Worm (Caenorhabditis elegans): ENCODE results near the gene srx-45.
A peak's percentile ranks its signal among the peaks of the same experiment; 100 is the strongest.

The srx-45 gene

DNA sequence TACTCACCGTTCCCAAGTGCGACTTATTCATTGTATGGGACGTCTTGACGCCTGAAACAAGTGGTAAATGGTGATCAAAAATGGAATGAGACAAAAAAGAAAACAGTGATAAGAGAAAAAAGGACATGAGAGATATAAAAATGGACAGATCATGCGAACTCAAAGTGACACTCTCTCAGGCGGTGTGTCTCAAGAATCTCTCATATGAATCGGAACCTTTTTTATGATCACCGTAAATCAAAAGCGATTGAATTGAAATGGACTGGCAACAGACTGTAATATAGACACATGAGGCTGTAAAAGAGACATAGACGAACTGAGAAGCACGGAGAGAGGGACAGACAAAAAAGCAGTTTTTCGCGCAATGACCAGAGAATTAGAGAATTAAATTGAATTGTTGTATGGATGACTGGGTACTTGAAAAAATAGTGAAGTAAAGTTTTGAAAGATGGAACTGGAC is 37.5 kb downstream of the srx-45 start, which contains the start of gene clip-1:
clip-1 (minus strand) TSS at position 51 of the 460 bp plus-strand sequence.
- peak; percentile 31 for TF ChIP-seq ces-1 (GFP tag; optimal IDR thresholded peaks at IDR 0.05)
- no peak for TF ChIP-seq M03D4.4 (tag; optimal IDR thresholded peaks at IDR 0.05)
- peak; percentile 12 for TF ChIP-seq unc-62 (GFP tag; optimal IDR thresholded peaks at IDR 0.05)

ce11 chrIII:9258510-9258909 is 48.0 kb downstream of the srx-45 start:
- TF ChIP-seq mab-5 (tag; optimal IDR thresholded peaks at IDR 0.05): no peak
- no peak for TF ChIP-seq ztf-11 (tag; optimal IDR thresholded peaks at IDR 0.05)
- no peak for TF ChIP-seq ceh-39 (tag; optimal IDR thresholded peaks at IDR 0.05)
- TF ChIP-seq bed-3 (GFP tag; optimal IDR thresholded peaks at IDR 0.05): no peak
- TF ChIP-seq sptf-1 (tag; optimal IDR thresholded peaks at IDR 0.05): no peak
- TF ChIP-seq elt-1 (tag; optimal IDR thresholded peaks at IDR 0.05; ENCODE audit: borderline replicate concordance, insufficient read depth): no peak
- TF ChIP-seq ham-2 (GFP tag; optimal IDR thresholded peaks at IDR 0.05): no peak
- TF ChIP-seq tbx-8 (GFP tag; optimal IDR thresholded peaks at IDR 0.05): no peak
- no peak for TF ChIP-seq nhr-76 (tag; optimal IDR thresholded peaks at IDR 0.05)
- no peak for TF ChIP-seq sem-2 (GFP tag; optimal IDR thresholded peaks at IDR 0.05)
- TF ChIP-seq unc-39 (tag; optimal IDR thresholded peaks at IDR 0.05): no peak
- no peak for TF ChIP-seq drap-1 (GFP tag; optimal IDR thresholded peaks at IDR 0.05)
- no peak for TF ChIP-seq hlh-1 (tag; optimal IDR thresholded peaks at IDR 0.05)
- no peak for TF ChIP-seq lsy-2 (tag; optimal IDR thresholded peaks at IDR 0.05)
- no peak for TF ChIP-seq M03D4.4 (tag; optimal IDR thresholded peaks at IDR 0.05)
- TF ChIP-seq lin-13 (tag; optimal IDR thresholded peaks at IDR 0.05): no peak
- TF ChIP-seq elt-3 (tag; optimal IDR thresholded peaks at IDR 0.05): no peak

DNA sequence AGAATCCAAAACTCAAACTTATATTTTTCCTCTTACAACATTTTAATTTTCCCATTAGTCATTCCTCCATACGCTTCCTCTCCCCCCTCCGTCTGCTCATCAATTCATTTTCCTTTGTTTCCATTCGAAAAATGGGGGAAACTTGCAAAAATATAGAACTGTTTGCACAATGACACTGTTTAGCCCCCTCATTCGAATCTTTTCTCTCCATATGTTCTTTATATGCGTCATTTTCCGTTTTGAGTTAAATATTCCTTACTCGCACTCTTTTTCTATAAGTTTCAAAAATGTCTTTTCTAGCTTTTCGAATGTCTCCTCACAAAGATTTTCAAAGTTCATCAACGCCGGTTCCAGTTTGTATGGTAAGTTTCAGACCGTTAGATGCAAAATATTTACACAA is 49.5 kb downstream of the srx-45 start, which contains the start of gene M01A8.1:
M01A8.1 (plus strand) TSS at position 301 of the 400 bp plus-strand sequence.
- TF ChIP-seq ceh-83 (GFP tag; optimal IDR thresholded peaks at IDR 0.05): no peak
- TF ChIP-seq lsy-2 (tag; optimal IDR thresholded peaks at IDR 0.05): no peak
- TF ChIP-seq unc-62 (GFP tag; optimal IDR thresholded peaks at IDR 0.05): no peak
- TF ChIP-seq nhr-76 (tag; optimal IDR thresholded peaks at IDR 0.05): no peak
- TF ChIP-seq unc-39 (tag; optimal IDR thresholded peaks at IDR 0.05): no peak
- TF ChIP-seq nhr-237 (tag; optimal IDR thresholded peaks at IDR 0.05): no peak
- no peak for TF ChIP-seq snpc-4 (tag; optimal IDR thresholded peaks at IDR 0.05)
- TF ChIP-seq lin-32 (GFP tag; optimal IDR thresholded peaks at IDR 0.05): no peak
- TF ChIP-seq pha-4 (tag; optimal IDR thresholded peaks at IDR 0.05): no peak
- no peak for TF ChIP-seq elt-3 (tag; optimal IDR thresholded peaks at IDR 0.05)
- no peak for TF ChIP-seq mep-1 (tag; optimal IDR thresholded peaks at IDR 0.05)
- no peak for TF ChIP-seq ceh-39 (tag; optimal IDR thresholded peaks at IDR 0.05)

DNA sequence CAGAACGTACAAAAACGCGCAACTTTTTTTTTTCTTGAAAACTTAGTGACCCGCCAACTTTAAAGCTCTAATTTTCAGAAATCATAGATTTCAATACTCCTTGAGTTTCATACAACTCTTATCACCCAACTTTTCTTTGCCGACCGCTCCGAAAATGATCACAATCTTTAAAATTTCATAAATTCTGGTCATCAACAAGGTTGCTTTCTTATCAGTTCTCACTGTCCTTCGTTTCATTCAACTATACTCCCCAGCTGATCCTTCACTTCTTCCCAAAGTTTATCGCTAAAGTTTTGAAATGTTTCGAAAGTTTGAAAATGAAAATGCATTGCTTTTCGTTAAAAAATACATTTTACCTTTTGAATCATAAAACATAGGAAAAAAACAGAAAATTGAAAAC is 50.7 kb downstream of the srx-45 start:
- TF ChIP-seq sptf-1 (tag; optimal IDR thresholded peaks at IDR 0.05) (no peak), unc-120 (tag; optimal IDR thresholded peaks at IDR 0.05; ENCODE audit: poor library complexity, severe bottlenecking) (no peak), blmp-1 (tag; optimal IDR thresholded peaks at IDR 0.05) (no peak), unc-39 (tag; optimal IDR thresholded peaks at IDR 0.05) (no peak), nhr-2 (tag; optimal IDR thresholded peaks at IDR 0.05) (no peak), snpc-4 (tag; optimal IDR thresholded peaks at IDR 0.05) (no peak), nhr-28 (tag; optimal IDR thresholded peaks at IDR 0.05) (no peak), elt-1 (tag; optimal IDR thresholded peaks at IDR 0.05; ENCODE audit: borderline replicate concordance, insufficient read depth) (no peak), elt-3 (tag; optimal IDR thresholded peaks at IDR 0.05) (no peak), nhr-237 (tag; optimal IDR thresholded peaks at IDR 0.05) (no peak), sem-2 (GFP tag; optimal IDR thresholded peaks at IDR 0.05) (no peak), ceh-83 (GFP tag; optimal IDR thresholded peaks at IDR 0.05) (no peak), bed-3 (GFP tag; optimal IDR thresholded peaks at IDR 0.05) (no peak), nhr-76 (tag; optimal IDR thresholded peaks at IDR 0.05) (no peak), cnd-1 (tag; optimal IDR thresholded peaks at IDR 0.05) (no peak), flh-1 (GFP tag; optimal IDR thresholded peaks at IDR 0.05) (no peak), tbx-8 (GFP tag; optimal IDR thresholded peaks at IDR 0.05) (no peak), lin-32 (GFP tag; optimal IDR thresholded peaks at IDR 0.05) (no peak), lin-13 (tag; optimal IDR thresholded peaks at IDR 0.05) (no peak), ceh-39 (tag; optimal IDR thresholded peaks at IDR 0.05) (no peak)

DNA sequence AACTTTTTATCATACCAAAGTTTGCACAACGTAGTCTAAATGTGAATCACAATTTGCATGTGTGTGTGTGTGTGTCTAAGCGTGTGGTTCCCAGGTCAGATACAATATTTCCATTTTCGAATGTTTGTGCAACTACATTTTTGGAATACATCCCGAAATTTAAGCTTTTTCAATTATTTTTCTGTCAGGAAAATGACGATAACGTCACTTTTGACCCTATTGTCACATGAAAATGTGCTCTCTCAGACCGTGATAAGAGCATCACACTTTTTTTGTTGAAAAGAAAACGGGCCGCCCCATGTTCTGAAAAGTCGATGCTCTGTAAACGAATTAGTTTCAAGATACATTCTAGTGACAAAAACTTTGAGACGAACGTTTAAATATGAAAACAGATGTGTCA is 51.5 kb downstream of the srx-45 start:
- TF ChIP-seq ztf-11 (tag; optimal IDR thresholded peaks at IDR 0.05) (no peak), pha-4 (tag; optimal IDR thresholded peaks at IDR 0.05) (no peak), sptf-1 (tag; optimal IDR thresholded peaks at IDR 0.05) (no peak), hlh-1 (tag; optimal IDR thresholded peaks at IDR 0.05) (no peak), flh-1 (GFP tag; optimal IDR thresholded peaks at IDR 0.05) (no peak)

All from whole organism, mixed stage, embryonic.